Worm (Caenorhabditis elegans): ENCODE measurements around the gene pei-2.

- TF ChIP-seq mdl-1 (tag; optimal IDR thresholded peaks at IDR 0.05) (no peak), sea-2 (GFP tag; optimal IDR thresholded peaks at IDR 0.05) (no peak), nhr-28 (tag; optimal IDR thresholded peaks at IDR 0.05) (no peak), elt-3 (tag; optimal IDR thresholded peaks at IDR 0.05) (no peak), ZK546.5 (tag; optimal IDR thresholded peaks at IDR 0.05) (no peak), unc-62 (GFP tag; optimal IDR thresholded peaks at IDR 0.05) (no peak), ceh-9 (tag; optimal IDR thresholded peaks at IDR 0.05) (no peak), unc-39 (tag; optimal IDR thresholded peaks at IDR 0.05) (no peak), fos-1 (tag; optimal IDR thresholded peaks at IDR 0.05) (no peak)
These were observed 28.4 kb upstream of the pei-2 start for ce11 chrV:1051651-1052050.

Measured in whole organism, L3 larva.